Fruit fly (Drosophila melanogaster) whole organism, embryonic: Measurements from ENCODE around the gene Enoph.

Experiments
- Adf1 ChIP-seq: fragments of 200-800 bp; sonication (Bioruptor generic); IDR thresholded peaks from 2 replicates; pipeline ENCODE4 v1.3.6; 2022; ENCODE audit warnings: missing biosample characterization, missing genetic modification characterization
- CG10462 ChIP-seq: fragments of 200-800 bp; sonication (Bioruptor generic); optimal IDR thresholded peaks from 2 replicates; lab custom pipeline; 2016; ENCODE audit warnings: missing biosample characterization, missing genetic modification characterization
- CG10543 ChIP-seq: fragments of 200-800 bp; sonication (Bioruptor generic); optimal IDR thresholded peaks from 3 replicates; lab custom pipeline; 2017; ENCODE audit warnings: missing biosample characterization, mild to moderate bottlenecking, missing genetic modification characterization, moderate library complexity
- CG11560 ChIP-seq: fragments of 200-800 bp; sonication (Bioruptor generic); IDR thresholded peaks from 3 replicates; pipeline ENCODE4 v1.3.6; 2022; ENCODE audit warnings: missing biosample characterization, missing genetic modification characterization
- CG12299 ChIP-seq: fragments of 200-800 bp; sonication (Bioruptor generic); optimal IDR thresholded peaks from 2 replicates; lab custom pipeline; 2018; ENCODE audit warnings: missing biosample characterization, mild to moderate bottlenecking, missing genetic modification characterization
- CG12659 ChIP-seq: fragments of 200-800 bp; sonication (Bioruptor generic); optimal IDR thresholded peaks from 3 replicates; lab custom pipeline; 2017; ENCODE audit warnings: mild to moderate bottlenecking, missing biosample characterization, missing genetic modification reagents, missing genetic modification characterization
- CG12744 ChIP-seq: fragments of 200-800 bp; sonication (Bioruptor generic); optimal IDR thresholded peaks from 2 replicates; lab custom pipeline; 2016; ENCODE audit warnings: missing biosample characterization, missing genetic modification characterization
- CG14050 ChIP-seq: fragments of 200-800 bp; sonication (Bioruptor generic); IDR thresholded peaks from 3 replicates; pipeline ENCODE4 v1.3.6; 2022; ENCODE audit warnings: missing biosample characterization, missing genetic modification characterization
- CG18262 ChIP-seq: fragments of 200-800 bp; optimal IDR thresholded peaks from 3 replicates; lab custom pipeline; 2019; ENCODE audit warnings: missing biosample characterization, mild to moderate bottlenecking, missing genetic modification characterization, moderate library complexity
- CG2120 ChIP-seq: fragments of 200-800 bp; sonication (Bioruptor generic); optimal IDR thresholded peaks from 3 replicates; lab custom pipeline; 2016; ENCODE audit warnings: missing biosample characterization, missing genetic modification characterization
- CG31365 ChIP-seq: fragments of 200-800 bp; sonication (Bioruptor generic); optimal IDR thresholded peaks from 2 replicates; lab custom pipeline; 2018; ENCODE audit warnings: missing biosample characterization, mild to moderate bottlenecking, missing genetic modification characterization
- CG31441 ChIP-seq: fragments of 200-800 bp; sonication (Bioruptor generic); IDR thresholded peaks from 2 replicates; pipeline ENCODE4 v1.3.6; 2022; ENCODE audit warnings: missing biosample characterization, missing genetic modification characterization
- CG3838 ChIP-seq: fragments of 200-800 bp; sonication (Bioruptor generic); optimal IDR thresholded peaks from 3 replicates; lab custom pipeline; 2016; ENCODE audit warnings: missing biosample characterization, missing genetic modification characterization
- CG4360 ChIP-seq: fragments of 200-800 bp; sonication (Bioruptor generic); IDR thresholded peaks from 2 replicates; pipeline ENCODE4 v1.3.6; 2022; ENCODE audit warnings: missing biosample characterization, missing genetic modification characterization
- CG5245 ChIP-seq: fragments of 200-800 bp; sonication (Bioruptor generic); optimal IDR thresholded peaks from 3 replicates; lab custom pipeline; 2016; ENCODE audit warnings: missing biosample characterization, missing genetic modification characterization
- CG6254 ChIP-seq: fragments of 200-800 bp; sonication (Bioruptor generic); optimal IDR thresholded peaks from 3 replicates; lab custom pipeline; 2017; ENCODE audit warnings: mild to moderate bottlenecking, missing biosample characterization, missing genetic modification reagents, missing genetic modification characterization
- CG7745 ChIP-seq: fragments of 200-800 bp; sonication (Bioruptor generic); optimal IDR thresholded peaks from 2 replicates; lab custom pipeline; 2018; ENCODE audit warnings: missing biosample characterization, mild to moderate bottlenecking, missing genetic modification characterization, moderate library complexity
- CG8089 ChIP-seq: fragments of 200-800 bp; sonication (Bioruptor generic); optimal IDR thresholded peaks from 3 replicates; lab custom pipeline; 2016; ENCODE audit warnings: missing biosample characterization, missing genetic modification characterization
- CG8944 ChIP-seq: fragments of 200-800 bp; sonication (Bioruptor generic); optimal IDR thresholded peaks from 3 replicates; lab custom pipeline; 2016; ENCODE audit warnings: missing biosample characterization, missing genetic modification characterization
- CHES-1-like ChIP-seq: fragments of 200-800 bp; sonication (Bioruptor generic); optimal IDR thresholded peaks from 2 replicates; lab custom pipeline; 2016; ENCODE audit warnings: missing biosample characterization, missing genetic modification characterization
- CTCF ChIP-seq: fragments of 200-800 bp; sonication (Bioruptor generic); optimal IDR thresholded peaks from 2 replicates; lab custom pipeline; 2017; ENCODE audit warnings: missing biosample characterization, mild to moderate bottlenecking, missing genetic modification characterization, moderate library complexity
- CkIIα-i1 ChIP-seq: fragments of 200-800 bp; sonication (Bioruptor generic); IDR thresholded peaks from 2 replicates; pipeline ENCODE4 v1.3.6; 2022; ENCODE audit warnings: missing biosample characterization, missing genetic modification characterization
- D19A ChIP-seq: fragments of 200-800 bp; optimal IDR thresholded peaks from 3 replicates; lab custom pipeline; 2019; ENCODE audit warnings: missing biosample characterization, mild to moderate bottlenecking, missing genetic modification characterization, moderate library complexity
- Dek ChIP-seq: fragments of 200-800 bp; sonication (Bioruptor generic); optimal IDR thresholded peaks from 3 replicates; lab custom pipeline; 2019; ENCODE audit warnings: missing biosample characterization, mild to moderate bottlenecking, missing genetic modification characterization, moderate library complexity
- HHEX ChIP-seq: fragments of 200-800 bp; sonication (Bioruptor generic); optimal IDR thresholded peaks from 3 replicates; lab custom pipeline; 2017; ENCODE audit warnings: missing biosample characterization, mild to moderate bottlenecking, missing genetic modification characterization, missing genetic modification reagents
- HmgZ ChIP-seq: fragments of 200-800 bp; sonication (Bioruptor generic); optimal IDR thresholded peaks from 2 replicates; lab custom pipeline; 2018; ENCODE audit warnings: missing biosample characterization, mild to moderate bottlenecking, missing genetic modification characterization
- Lhr ChIP-seq: fragments of 200-800 bp; sonication (Bioruptor generic); optimal IDR thresholded peaks from 3 replicates; lab custom pipeline; 2017; ENCODE audit warnings: mild to moderate bottlenecking, missing biosample characterization, missing genetic modification reagents, missing genetic modification characterization
- Oli ChIP-seq: fragments of 200-800 bp; sonication (Bioruptor generic); optimal IDR thresholded peaks from 2 replicates; lab custom pipeline; 2018; ENCODE audit warnings: missing biosample characterization, mild to moderate bottlenecking, missing genetic modification characterization, moderate library complexity
- Opbp ChIP-seq: fragments of 200-800 bp; sonication (Bioruptor generic); IDR thresholded peaks from 3 replicates; pipeline ENCODE4 v1.3.6; 2022; ENCODE audit warnings: missing biosample characterization, missing genetic modification characterization; ENCODE audit not compliant: partially characterized antibody
- Scr ChIP-seq: fragments of 200-800 bp; sonication (Bioruptor generic); IDR thresholded peaks from 2 replicates; pipeline ENCODE4 v1.3.6; 2022; ENCODE audit warnings: missing biosample characterization, missing genetic modification characterization; ENCODE audit not compliant: partially characterized antibody
- Six4 ChIP-seq: fragments of 200-800 bp; sonication (Bioruptor generic); optimal IDR thresholded peaks from 2 replicates; lab custom pipeline; 2016; ENCODE audit warnings: missing biosample characterization, missing genetic modification characterization
- ab ChIP-seq: fragments of 200-800 bp; sonication (Bioruptor generic); optimal IDR thresholded peaks from 2 replicates; lab custom pipeline; 2016; ENCODE audit warnings: missing biosample characterization, missing genetic modification characterization
- bigmax ChIP-seq: fragments of 200-800 bp; sonication (Bioruptor generic); optimal IDR thresholded peaks from 2 replicates; lab custom pipeline; 2018; ENCODE audit warnings: missing biosample characterization, mild to moderate bottlenecking, missing genetic modification characterization
- cad ChIP-seq: fragments of >200 bp; optimal IDR thresholded peaks from 2 replicates; lab custom pipeline; 2017; ENCODE audit warnings: missing biosample characterization, missing genetic modification characterization
- chinmo ChIP-seq: fragments of 200-800 bp; sonication (Bioruptor generic); IDR thresholded peaks from 4 replicates; pipeline ENCODE4 v1.3.6; 2022; ENCODE audit warnings: missing biosample characterization, missing genetic modification characterization; ENCODE audit not compliant: partially characterized antibody
- croc ChIP-seq: fragments of 200-800 bp; sonication (Bioruptor generic); conservative IDR thresholded peaks from 3 replicates; pipeline ENCODE4 v1.3.6; 2022; ENCODE audit warnings: missing biosample characterization, missing genetic modification characterization
- emc ChIP-seq: fragments of 200-800 bp; sonication (Bioruptor generic); optimal IDR thresholded peaks from 2 replicates; lab custom pipeline; 2016; ENCODE audit warnings: missing biosample characterization, missing genetic modification characterization
- ems ChIP-seq: fragments of 200-800 bp; sonication (Bioruptor generic); optimal IDR thresholded peaks from 3 replicates; lab custom pipeline; 2016; ENCODE audit warnings: missing biosample characterization, missing genetic modification characterization
- en ChIP-seq: fragments of 200-800 bp; sonication (Bioruptor generic); optimal IDR thresholded peaks from 2 replicates; lab custom pipeline; 2016; ENCODE audit warnings: missing biosample characterization, missing genetic modification characterization
- eyg ChIP-seq: fragments of 200-800 bp; sonication (Bioruptor generic); optimal IDR thresholded peaks from 3 replicates; lab custom pipeline; 2016; ENCODE audit warnings: missing biosample characterization, missing genetic modification characterization
- ftz-f1 ChIP-seq: fragments of 200-800 bp; sonication (Bioruptor generic); optimal IDR thresholded peaks from 2 replicates; lab custom pipeline; 2016; ENCODE audit warnings: missing biosample characterization, missing genetic modification characterization
- kay ChIP-seq: fragments of 200-800 bp; sonication (Bioruptor generic); optimal IDR thresholded peaks from 2 replicates; lab custom pipeline; 2016; ENCODE audit warnings: missing biosample characterization, missing genetic modification characterization
- lab ChIP-seq: fragments of 200-800 bp; sonication (Bioruptor generic); optimal IDR thresholded peaks from 3 replicates; lab custom pipeline; 2017; ENCODE audit warnings: missing biosample characterization, missing genetic modification characterization, mild to moderate bottlenecking, moderate library complexity, missing genetic modification reagents
- nerfin-1 ChIP-seq: fragments of 200-800 bp; sonication (Bioruptor generic); optimal IDR thresholded peaks from 3 replicates; lab custom pipeline; 2019; ENCODE audit warnings: missing biosample characterization, mild to moderate bottlenecking, missing genetic modification characterization, moderate library complexity
- nmo ChIP-seq: fragments of 200-800 bp; sonication (Bioruptor generic); optimal IDR thresholded peaks from 2 replicates; lab custom pipeline; 2018; ENCODE audit warnings: missing biosample characterization, mild to moderate bottlenecking, missing genetic modification characterization, moderate library complexity
- ro ChIP-seq: fragments of 200-800 bp; sonication (Bioruptor generic); IDR thresholded peaks from 2 replicates; pipeline ENCODE4 v1.3.6; 2022; ENCODE audit warnings: missing biosample characterization, missing genetic modification characterization
- salm ChIP-seq: fragments of 200-800 bp; sonication (Bioruptor generic); optimal IDR thresholded peaks from 2 replicates; lab custom pipeline; 2018; ENCODE audit warnings: missing biosample characterization, mild to moderate bottlenecking, missing genetic modification characterization
- schlank ChIP-seq: fragments of 200-800 bp; sonication (Bioruptor generic); optimal IDR thresholded peaks from 2 replicates; lab custom pipeline; 2018; ENCODE audit warnings: missing biosample characterization, mild to moderate bottlenecking, missing genetic modification characterization
- sim ChIP-seq: fragments of 200-800 bp; sonication (Bioruptor generic); IDR thresholded peaks from 2 replicates; pipeline ENCODE4 v1.3.6; 2022; ENCODE audit warnings: missing biosample characterization, missing genetic modification characterization
- slbo ChIP-seq: fragments of 200-800 bp; sonication (Bioruptor generic); IDR thresholded peaks from 2 replicates; pipeline ENCODE4 v1.3.6; 2022; ENCODE audit warnings: missing biosample characterization, missing genetic modification characterization
- sqz ChIP-seq: fragments of 200-800 bp; sonication (Bioruptor generic); optimal IDR thresholded peaks from 3 replicates; lab custom pipeline; 2018; ENCODE audit warnings: missing biosample characterization, mild to moderate bottlenecking, missing genetic modification characterization

Gene Enoph

DNA sequence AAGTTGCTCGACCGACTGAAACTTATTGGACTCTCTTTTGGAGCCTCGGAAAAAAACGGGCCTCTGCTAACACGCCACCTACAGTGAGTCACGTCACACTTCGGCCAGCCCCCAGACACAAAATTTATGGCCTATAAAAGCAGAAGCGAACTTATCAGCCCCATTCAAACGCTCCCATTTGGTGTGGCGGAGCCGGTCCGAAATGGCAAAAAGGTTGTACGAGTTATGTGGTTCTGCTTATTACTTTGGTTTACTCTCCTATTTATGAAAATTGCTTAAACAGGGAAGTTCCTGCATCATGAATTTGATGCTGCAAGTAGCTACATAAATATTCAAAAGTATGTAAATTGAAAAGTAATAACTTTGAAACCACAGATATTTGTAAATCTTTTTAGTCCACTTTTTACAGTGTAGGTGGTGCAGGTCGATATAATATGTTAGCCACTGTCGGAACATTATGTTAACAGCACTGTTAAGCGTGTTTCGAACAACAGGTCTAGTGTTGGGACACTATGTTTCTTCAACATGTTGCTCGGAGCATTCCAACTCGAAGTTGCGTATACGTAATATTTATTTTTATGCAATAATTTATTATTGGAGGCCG, 27.0 kb upstream of the Enoph start (continued):
- TF ChIP-seq Lhr (GFP tag; lab: Kevin White, UChicago) = peak; percentile 52
- peak; percentile 93 for TF ChIP-seq CG31441 (GFP tag; lab: Robert Waterston, UW)
- no peak for TF ChIP-seq CkIIα-i1
- no peak for TF ChIP-seq ro (GFP tag; lab: Robert Waterston, UW)
- TF ChIP-seq ftz-f1 (GFP tag; lab: Kevin White, UChicago) = peak; percentile 26
- TF ChIP-seq cad = no peak
- peak; percentile 88 for TF ChIP-seq CG12744 (GFP tag; lab: Kevin White, UChicago)
- peak; percentile 70 for TF ChIP-seq croc (GFP tag; lab: Robert Waterston, UW)
- TF ChIP-seq salm = peak; percentile 82
- peak; percentile 74 for TF ChIP-seq schlank (tag; lab: Kevin White, UChicago)
- peak; percentile 88 for TF ChIP-seq emc (GFP tag; lab: Kevin White, UChicago)
- no peak for TF ChIP-seq bigmax (GFP tag; lab: Kevin White, UChicago)
- peak; percentile 87 for TF ChIP-seq slbo (GFP tag; lab: Robert Waterston, UW)
- peak; percentile 70 for TF ChIP-seq CG5245 (GFP tag; lab: Kevin White, UChicago)
- peak; percentile 46 for TF ChIP-seq Adf1
- peak; percentile 96 for TF ChIP-seq lab (GFP tag; lab: Kevin White, UChicago)
- TF ChIP-seq CG3838 = peak; percentile 55
- TF ChIP-seq CG8944 (GFP tag; lab: Kevin White, UChicago) = peak; percentile 87
- peak; percentile 70 for TF ChIP-seq CG14050 (GFP tag; lab: Robert Waterston, UW)
- TF ChIP-seq chinmo = no peak
- no peak for TF ChIP-seq CG7745 (tag; lab: Kevin White, UChicago)
- TF ChIP-seq CG31365 = peak; percentile 73
- peak; percentile 92 for TF ChIP-seq nmo (GFP tag; lab: Kevin White, UChicago)
- peak; percentile 94 for TF ChIP-seq CHES-1-like (GFP tag; lab: Kevin White, UChicago)
- peak; percentile 91 for TF ChIP-seq Oli (tag; lab: Kevin White, UChicago)
- TF ChIP-seq CG18262 (tag; lab: Kevin White, UChicago) = peak; percentile 93
- peak; percentile 93 for TF ChIP-seq HHEX (GFP tag; lab: Kevin White, UChicago)
- 0 out of 2 replicates have a peak, but pooled peaks have one; percentile 21 for TF ChIP-seq CG4360 (GFP tag; lab: Robert Waterston, UW)
- TF ChIP-seq CTCF (GFP tag; lab: Kevin White, UChicago) = peak; percentile 92
- TF ChIP-seq CG6254 = peak; percentile 82
- TF ChIP-seq HmgZ = peak; percentile 94
- no peak for TF ChIP-seq Scr (GFP tag; lab: Robert Waterston, UW)
- TF ChIP-seq ems (GFP tag; lab: Kevin White, UChicago) = peak; percentile 90
- TF ChIP-seq CG2120 = peak; percentile 96
- TF ChIP-seq ab = peak; percentile 69
- peak; percentile 27; the same call in 1 of the 2 replicates for TF ChIP-seq sim
- TF ChIP-seq Six4 (GFP tag; lab: Kevin White, UChicago) = peak; percentile 87
- peak; percentile 89 for TF ChIP-seq sqz
- TF ChIP-seq Dek = peak; percentile 90
- TF ChIP-seq en = peak; percentile 90
- TF ChIP-seq nerfin-1 (tag; lab: Kevin White, UChicago) = peak; percentile 88
- TF ChIP-seq kay (GFP tag; lab: Kevin White, UChicago) = peak; percentile 92
- peak; percentile 89 for TF ChIP-seq CG8089 (GFP tag; lab: Kevin White, UChicago)
- TF ChIP-seq CG12299 = peak; percentile 90
- TF ChIP-seq eyg (GFP tag; lab: Kevin White, UChicago) = peak; percentile 88
- peak; percentile 95 for TF ChIP-seq CG12659 (GFP tag; lab: Kevin White, UChicago)
- TF ChIP-seq CG10543 = peak; percentile 97
- no peak for TF ChIP-seq Opbp (GFP tag; lab: Robert Waterston, UW)
- peak; percentile 84 for TF ChIP-seq CG10462 (GFP tag; lab: Kevin White, UChicago)
- TF ChIP-seq D19A = peak; percentile 86
- peak; percentile 70 for TF ChIP-seq CG11560 (tag; lab: Robert Waterston, UW)
